Fruit fly (Drosophila melanogaster) whole organism, embryonic: Measurements from ENCODE around the gene et.

Source experiments
- Aef1 ChIP-seq: fragments of 200-800 bp; sonication (Bioruptor generic); IDR thresholded peaks from 3 replicates; pipeline ENCODE4 v1.3.6; 2022; ENCODE audit warnings: missing biosample characterization, missing genetic modification characterization
- Awh ChIP-seq: fragments of 200-800 bp; sonication (Bioruptor generic); IDR thresholded peaks from 2 replicates; pipeline ENCODE4, ENCODE4 v1.3.6; 2022; ENCODE audit warnings: missing biosample characterization, missing genetic modification characterization
- CG11398 ChIP-seq: fragments of 200-800 bp; sonication (Bioruptor generic); optimal IDR thresholded peaks from 2 replicates; lab custom pipeline; 2016; ENCODE audit warnings: missing biosample characterization, missing genetic modification characterization
- CG11560 ChIP-seq: fragments of 200-800 bp; sonication (Bioruptor generic); IDR thresholded peaks from 3 replicates; pipeline ENCODE4 v1.3.6; 2022; ENCODE audit warnings: missing biosample characterization, missing genetic modification characterization
- CG14014 ChIP-seq: fragments of 200-800 bp; sonication (Bioruptor generic); IDR thresholded peaks from 2 replicates; pipeline ENCODE4 v1.3.6; 2022; ENCODE audit warnings: missing biosample characterization, missing genetic modification characterization
- CG14667 ChIP-seq: fragments of 200-800 bp; sonication (Bioruptor generic); IDR thresholded peaks from 2 replicates; pipeline ENCODE4 v1.3.6; 2022; ENCODE audit warnings: missing biosample characterization, missing genetic modification characterization
- CG1603 ChIP-seq: fragments of 200-800 bp; sonication (Bioruptor generic); optimal IDR thresholded peaks from 2 replicates; lab custom pipeline; 2019; ENCODE audit warnings: missing biosample characterization, mild to moderate bottlenecking, missing genetic modification characterization, moderate library complexity
- CG17359 ChIP-seq: fragments of 200-800 bp; sonication (Bioruptor generic); optimal IDR thresholded peaks from 3 replicates; lab custom pipeline; 2018; ENCODE audit warnings: missing biosample characterization, mild to moderate bottlenecking, missing genetic modification characterization, moderate library complexity
- CG17385 ChIP-seq: fragments of 200-800 bp; sonication (Bioruptor generic); optimal IDR thresholded peaks from 3 replicates; lab custom pipeline; 2018; ENCODE audit warnings: missing biosample characterization, mild to moderate bottlenecking, missing genetic modification characterization
- CG18262 ChIP-seq: fragments of 200-800 bp; optimal IDR thresholded peaks from 3 replicates; lab custom pipeline; 2019; ENCODE audit warnings: missing biosample characterization, mild to moderate bottlenecking, missing genetic modification characterization, moderate library complexity
- CG18599 ChIP-seq: fragments of 200-800 bp; sonication (Bioruptor generic); optimal IDR thresholded peaks from 3 replicates; lab custom pipeline; 2017; ENCODE audit warnings: missing biosample characterization, missing genetic modification characterization, mild to moderate bottlenecking, moderate library complexity, missing genetic modification reagents
- CG32767 ChIP-seq: fragments of 200-800 bp; sonication (Bioruptor generic); IDR thresholded peaks from 2 replicates; pipeline ENCODE4 v1.3.6; 2022; ENCODE audit warnings: missing biosample characterization, missing genetic modification characterization
- CG34224 ChIP-seq: fragments of 200-800 bp; sonication (Bioruptor generic); IDR thresholded peaks from 3 replicates; pipeline ENCODE4 v1.3.6; 2022; ENCODE audit warnings: missing biosample characterization, missing genetic modification characterization; ENCODE audit not compliant: partially characterized antibody
- CG34376 ChIP-seq: fragments of 200-800 bp; sonication (Bioruptor generic); optimal IDR thresholded peaks from 2 replicates; lab custom pipeline; 2018; ENCODE audit warnings: missing biosample characterization, mild to moderate bottlenecking, missing genetic modification characterization
- CG4360 ChIP-seq: fragments of 200-800 bp; sonication (Bioruptor generic); IDR thresholded peaks from 2 replicates; pipeline ENCODE4 v1.3.6; 2022; ENCODE audit warnings: missing biosample characterization, missing genetic modification characterization
- CG6175 ChIP-seq: fragments of 200-800 bp; sonication (Bioruptor generic); IDR thresholded peaks from 3 replicates; pipeline ENCODE4 v1.3.6; 2022; ENCODE audit warnings: missing biosample characterization, missing genetic modification characterization
- CG8089 ChIP-seq: fragments of 200-800 bp; sonication (Bioruptor generic); optimal IDR thresholded peaks from 3 replicates; lab custom pipeline; 2016; ENCODE audit warnings: missing biosample characterization, missing genetic modification characterization
- CG8478 ChIP-seq: fragments of >200 bp; optimal IDR thresholded peaks from 2 replicates; lab custom pipeline; 2018
- D19B ChIP-seq: fragments of 200-800 bp; sonication (Bioruptor generic); optimal IDR thresholded peaks from 2 replicates; lab custom pipeline; 2017; ENCODE audit warnings: missing biosample characterization, mild to moderate bottlenecking, missing genetic modification characterization
- Dll ChIP-seq: fragments of 200-800 bp; sonication (Bioruptor generic); IDR thresholded peaks from 4 replicates; pipeline ENCODE4 v1.3.6; 2022; ENCODE audit warnings: missing biosample characterization, missing genetic modification characterization; ENCODE audit not compliant: partially characterized antibody
- Dp ChIP-seq: fragments of 200-800 bp; sonication (Bioruptor generic); optimal IDR thresholded peaks from 2 replicates; lab custom pipeline; 2018; ENCODE audit warnings: missing biosample characterization, mild to moderate bottlenecking, missing genetic modification characterization, moderate library complexity
- Elba2 ChIP-seq: fragments of 200-800 bp; sonication (Bioruptor generic); optimal IDR thresholded peaks from 3 replicates; lab custom pipeline; 2016; ENCODE audit warnings: missing biosample characterization, missing genetic modification characterization
- Fer3 ChIP-seq: fragments of 200-800 bp; sonication (Bioruptor generic); optimal IDR thresholded peaks from 2 replicates; lab custom pipeline; 2018; ENCODE audit warnings: missing biosample characterization, mild to moderate bottlenecking, missing genetic modification characterization, moderate library complexity
- H2.0 ChIP-seq: fragments of 200-800 bp; sonication (Bioruptor generic); IDR thresholded peaks from 2 replicates; pipeline ENCODE4 v1.3.6; 2022; ENCODE audit warnings: missing biosample characterization, missing genetic modification characterization
- HmgZ ChIP-seq: fragments of 200-800 bp; sonication (Bioruptor generic); optimal IDR thresholded peaks from 2 replicates; lab custom pipeline; 2018; ENCODE audit warnings: missing biosample characterization, mild to moderate bottlenecking, missing genetic modification characterization
- MESR4 ChIP-seq: fragments of 200-800 bp; sonication (Bioruptor generic); optimal IDR thresholded peaks from 2 replicates; lab custom pipeline; 2018; ENCODE audit warnings: missing biosample characterization, mild to moderate bottlenecking, missing genetic modification characterization, moderate library complexity
- NK7.1 ChIP-seq: fragments of 200-800 bp; sonication (Bioruptor generic); optimal IDR thresholded peaks from 3 replicates; lab custom pipeline; 2016; ENCODE audit warnings: missing biosample characterization, missing genetic modification characterization
- Oli ChIP-seq: fragments of 200-800 bp; sonication (Bioruptor generic); optimal IDR thresholded peaks from 2 replicates; lab custom pipeline; 2018; ENCODE audit warnings: missing biosample characterization, mild to moderate bottlenecking, missing genetic modification characterization, moderate library complexity
- Opbp ChIP-seq: fragments of 200-800 bp; sonication (Bioruptor generic); IDR thresholded peaks from 3 replicates; pipeline ENCODE4 v1.3.6; 2022; ENCODE audit warnings: missing biosample characterization, missing genetic modification characterization; ENCODE audit not compliant: partially characterized antibody
- PHDP ChIP-seq: fragments of 200-800 bp; sonication (Bioruptor generic); optimal IDR thresholded peaks from 3 replicates; lab custom pipeline; 2018; ENCODE audit warnings: missing biosample characterization, mild to moderate bottlenecking, missing genetic modification characterization, moderate library complexity
- Spps ChIP-seq: fragments of 200-800 bp; sonication (Bioruptor generic); optimal IDR thresholded peaks from 2 replicates; lab custom pipeline; 2018; ENCODE audit warnings: missing biosample characterization, mild to moderate bottlenecking, missing genetic modification characterization
- Vsx1 ChIP-seq: fragments of 200-800 bp; sonication (Bioruptor generic); optimal IDR thresholded peaks from 2 replicates; lab custom pipeline; 2017; ENCODE audit warnings: missing biosample characterization, mild to moderate bottlenecking, missing genetic modification characterization, missing genetic modification reagents
- cad ChIP-seq: fragments of >200 bp; optimal IDR thresholded peaks from 2 replicates; lab custom pipeline; 2017; ENCODE audit warnings: missing biosample characterization, missing genetic modification characterization
- cg ChIP-seq: fragments of 200-800 bp; sonication (Bioruptor generic); optimal IDR thresholded peaks from 3 replicates; lab custom pipeline; 2019; ENCODE audit warnings: missing biosample characterization, mild to moderate bottlenecking, missing genetic modification characterization, moderate library complexity
- chinmo ChIP-seq: fragments of 200-800 bp; sonication (Bioruptor generic); IDR thresholded peaks from 4 replicates; pipeline ENCODE4 v1.3.6; 2022; ENCODE audit warnings: missing biosample characterization, missing genetic modification characterization; ENCODE audit not compliant: partially characterized antibody
- chm ChIP-seq: fragments of 200-800 bp; sonication (Bioruptor generic); IDR thresholded peaks from 2 replicates; pipeline ENCODE4 v1.3.6; 2022; ENCODE audit warnings: missing biosample characterization, missing genetic modification characterization
- eve ChIP-seq, 2 experiments: fragments of >200 bp; optimal IDR thresholded peaks; 2 replicates each; lab custom pipeline; 2017; ENCODE audit warnings: missing biosample characterization in 2 of 2, missing genetic modification characterization in 2 of 2
- ftz-f1 ChIP-seq: fragments of 200-800 bp; sonication (Bioruptor generic); optimal IDR thresholded peaks from 2 replicates; lab custom pipeline; 2016; ENCODE audit warnings: missing biosample characterization, missing genetic modification characterization
- ind ChIP-seq: fragments of 200-800 bp; sonication (Bioruptor generic); optimal IDR thresholded peaks from 3 replicates; lab custom pipeline; 2016; ENCODE audit warnings: missing biosample characterization, missing genetic modification characterization
- kni ChIP-seq: fragments of 200-800 bp; sonication (Bioruptor generic); optimal IDR thresholded peaks from 3 replicates; lab custom pipeline; 2017; ENCODE audit warnings: mild to moderate bottlenecking, missing biosample characterization, missing genetic modification reagents, missing genetic modification characterization
- lola ChIP-seq, 3 experiments: fragments of >200 bp in 2 of 3; fragments of 200-800 bp in 1 of 3; sonication (Bioruptor generic) in 1 of 3; optimal IDR thresholded peaks; 2 replicates each; lab custom pipeline; 2017 to 2019; ENCODE audit warnings: missing biosample characterization in 3 of 3, missing genetic modification characterization in 3 of 3, mild to moderate bottlenecking in 1 of 3, moderate library complexity in 1 of 3
- pfk ChIP-seq: fragments of 200-800 bp; sonication (Bioruptor generic); optimal IDR thresholded peaks from 2 replicates; lab custom pipeline; 2018; ENCODE audit warnings: missing biosample characterization, mild to moderate bottlenecking, missing genetic modification characterization, moderate library complexity
- pita ChIP-seq: fragments of 200-800 bp; sonication (Bioruptor generic); optimal IDR thresholded peaks from 2 replicates; lab custom pipeline; 2017; ENCODE audit warnings: missing biosample characterization, mild to moderate bottlenecking, missing genetic modification characterization
- pros ChIP-seq: fragments of 200-800 bp; sonication (Bioruptor generic); optimal IDR thresholded peaks from 3 replicates; lab custom pipeline; 2019; ENCODE audit warnings: missing biosample characterization, mild to moderate bottlenecking, missing genetic modification characterization, moderate library complexity
- rib ChIP-seq: fragments of 200-800 bp; sonication (Bioruptor generic); IDR thresholded peaks from 2 replicates; pipeline ENCODE4 v1.3.6; 2022; ENCODE audit warnings: missing biosample characterization, missing genetic modification characterization
- sd ChIP-seq: fragments of 200-800 bp; sonication (Bioruptor generic); optimal IDR thresholded peaks from 3 replicates; lab custom pipeline; 2018; ENCODE audit warnings: missing biosample characterization, mild to moderate bottlenecking, missing genetic modification characterization, moderate library complexity

Gene et

dm6 chrX:19637434-19638327 is 38.0 kb downstream of the et start (continued):
- no peak for TF ChIP-seq CG18262 (tag; lab: Kevin White, UChicago)
- TF ChIP-seq CG14667 (GFP tag; lab: Robert Waterston, UW), result no peak
- no peak for TF ChIP-seq Aef1 (GFP tag; lab: Robert Waterston, UW)
- peak; percentile 15 for TF ChIP-seq HmgZ (tag; lab: Kevin White, UChicago)
- TF ChIP-seq rib (GFP tag; lab: Robert Waterston, UW), result peak; percentile 34; the same call in 1 of the 2 replicates
- no peak for TF ChIP-seq Elba2 (GFP tag; lab: Kevin White, UChicago)
- no peak for TF ChIP-seq sd
- TF ChIP-seq Dp, result no peak
- peak; percentile 57 for TF ChIP-seq CG4360 (GFP tag; lab: Robert Waterston, UW)
- no peak for TF ChIP-seq Vsx1
- no peak for TF ChIP-seq CG17359 (tag; lab: Kevin White, UChicago)
- TF ChIP-seq kni, result no peak
- no peak for TF ChIP-seq Oli (tag; lab: Kevin White, UChicago)
- no peak for TF ChIP-seq CG32767 (GFP tag; lab: Robert Waterston, UW)
- TF ChIP-seq PHDP (tag; lab: Kevin White, UChicago), result no peak
- peak; percentile 96 for TF ChIP-seq cg (GFP tag; lab: Kevin White, UChicago)
- TF ChIP-seq pros (GFP tag; lab: Kevin White, UChicago), result peak; percentile 56
- no peak for TF ChIP-seq NK7.1 (GFP tag; lab: Kevin White, UChicago)
- peak; percentile 47 for TF ChIP-seq CG34376 (GFP tag; lab: Kevin White, UChicago)
- 0 out of 4 replicates have a peak, but pooled peaks have one; percentile 15 for TF ChIP-seq Dll (GFP tag; lab: Robert Waterston, UW)
- no peak for TF ChIP-seq D19B (GFP tag; lab: Kevin White, UChicago)
- TF ChIP-seq chm (GFP tag; lab: Robert Waterston, UW), result 0 out of 2 replicates have a peak, but pooled peaks have one; percentile 8
- TF ChIP-seq Spps (tag; lab: Kevin White, UChicago), result no peak
- TF ChIP-seq Fer3 (tag; lab: Kevin White, UChicago), result no peak
- TF ChIP-seq H2.0 (GFP tag; lab: Robert Waterston, UW), result no peak
- TF ChIP-seq MESR4 (GFP tag; lab: Kevin White, UChicago), result peak; percentile 90
- no peak for TF ChIP-seq CG1603
- peak; percentile 93 for TF ChIP-seq CG17385
- no peak for TF ChIP-seq CG11398 (GFP tag; lab: Kevin White, UChicago)
- TF ChIP-seq CG8089, result no peak
- TF ChIP-seq Awh (GFP tag; lab: Robert Waterston, UW), result no peak
- TF ChIP-seq eve (GFP tag; optimal IDR thresholded peaks at IDR 0.05; lab: Kevin White, UChicago), result no peak
- TF ChIP-seq chinmo (GFP tag; lab: Robert Waterston, UW), result peak; percentile 88; the same call in 2 of the 4 replicates
- peak; percentile 95 for TF ChIP-seq CG8478 (lab: Kevin White, UChicago)
- TF ChIP-seq lola (GFP tag; optimal IDR thresholded peaks at IDR 0.05; lab: Kevin White, UChicago), result peak in 1 of 3 experiments; percentile 80
- TF ChIP-seq cad (GFP tag; lab: Kevin White, UChicago), result no peak
- TF ChIP-seq ind (GFP tag; lab: Kevin White, UChicago), result no peak
- TF ChIP-seq CG6175 (GFP tag; lab: Robert Waterston, UW), result 0 out of 3 replicates have a peak, but pooled peaks have one; percentile 6
- TF ChIP-seq Opbp (GFP tag; lab: Robert Waterston, UW), result 0 out of 3 replicates have a peak, but pooled peaks have one; percentile 8
- 0 out of 3 replicates have a peak, but pooled peaks have one; percentile 21 for TF ChIP-seq CG34224 (GFP tag; lab: Robert Waterston, UW)
- no peak for TF ChIP-seq CG14014 (GFP tag; lab: Robert Waterston, UW)
- no peak for TF ChIP-seq CG11560 (tag; lab: Robert Waterston, UW)
- peak; percentile 4 for TF ChIP-seq CG18599 (GFP tag; lab: Kevin White, UChicago)
- no peak for TF ChIP-seq ftz-f1 (GFP tag; lab: Kevin White, UChicago)
- no peak for TF ChIP-seq pfk (GFP tag; lab: Kevin White, UChicago)
- TF ChIP-seq pita (GFP tag; lab: Kevin White, UChicago), result no peak
